Fruit fly (Drosophila melanogaster) whole organism, pupa: ENCODE measurements around the gene Wdr33.

Experiments
- CG13204 ChIP-seq: fragments of 200-800 bp; sonication (Bioruptor generic); optimal IDR thresholded peaks from 2 replicates; lab custom pipeline; 2018; ENCODE audit warnings: missing biosample characterization, mild to moderate bottlenecking, missing genetic modification characterization, moderate library complexity
- CG15710 ChIP-seq: fragments of 200-800 bp; sonication (Bioruptor generic); optimal IDR thresholded peaks from 2 replicates; lab custom pipeline; 2018; ENCODE audit warnings: missing biosample characterization, mild to moderate bottlenecking, missing genetic modification characterization, moderate library complexity
- CG17806 ChIP-seq: fragments of 200-800 bp; sonication (Bioruptor generic); optimal IDR thresholded peaks from 2 replicates; lab custom pipeline; 2018; ENCODE audit warnings: missing biosample characterization, mild to moderate bottlenecking, missing genetic modification characterization, moderate library complexity
- CG32121 ChIP-seq: fragments of 200-800 bp; sonication (Bioruptor generic); IDR thresholded peaks from 2 replicates; pipeline ENCODE4 v1.3.6; 2022; ENCODE audit warnings: missing biosample characterization, missing genetic modification characterization
- CG34367 ChIP-seq: fragments of 200-800 bp; sonication (Bioruptor generic); optimal IDR thresholded peaks from 2 replicates; lab custom pipeline; 2018; ENCODE audit warnings: missing biosample characterization, mild to moderate bottlenecking, missing genetic modification characterization
- CG8159 ChIP-seq: fragments of 200-800 bp; sonication (Bioruptor generic); optimal IDR thresholded peaks from 3 replicates; lab custom pipeline; 2018; ENCODE audit warnings: missing biosample characterization, mild to moderate bottlenecking, missing genetic modification characterization, moderate library complexity
- EcR ChIP-seq: fragments of 200-800 bp; sonication (Bioruptor generic); optimal IDR thresholded peaks from 3 replicates; lab custom pipeline; 2019; ENCODE audit warnings: missing biosample characterization, missing genetic modification characterization, mild to moderate bottlenecking, moderate library complexity, missing genetic modification reagents
- Pif1A ChIP-seq: fragments of 200-800 bp; sonication (Bioruptor generic); optimal IDR thresholded peaks from 3 replicates; lab custom pipeline; 2016; ENCODE audit warnings: missing biosample characterization, missing genetic modification characterization
- fd96Ca ChIP-seq: fragments of 200-800 bp; sonication (Bioruptor generic); IDR thresholded peaks from 3 replicates; pipeline ENCODE4 v1.3.6; 2022; ENCODE audit warnings: missing biosample characterization, missing genetic modification characterization

- TF ChIP-seq CG32121 (GFP tag; lab: Robert Waterston, UW) (no peak), fd96Ca (GFP tag; lab: Robert Waterston, UW) (no peak), Pif1A (GFP tag; lab: Kevin White, UChicago) (no peak), CG13204 (GFP tag; lab: Kevin White, UChicago) (no peak), CG15710 (tag; lab: Kevin White, UChicago) (no peak), CG17806 (tag; lab: Kevin White, UChicago) (no peak), CG8159 (tag; lab: Kevin White, UChicago) (no peak), CG34367 (tag; lab: Kevin White, UChicago) (no peak), EcR (no peak)
Observed at dm6 chr3R:5696384-5696783, 35.9 kb downstream of the Wdr33 start.
